Fruit fly (Drosophila melanogaster) whole organism, pupa: Measurements from ENCODE around the gene pum.
A peak's percentile ranks its signal among the peaks of the same experiment; 100 is the strongest.

ENCODE experiments used
- CG10348 ChIP-seq: fragments of 200-800 bp; sonication (Bioruptor generic); IDR thresholded peaks from 2 replicates; pipeline ENCODE4 v1.3.6; 2022; ENCODE audit warnings: missing biosample characterization, missing genetic modification characterization
- CG34367 ChIP-seq: fragments of 200-800 bp; sonication (Bioruptor generic); optimal IDR thresholded peaks from 2 replicates; lab custom pipeline; 2018; ENCODE audit warnings: missing biosample characterization, mild to moderate bottlenecking, missing genetic modification characterization
- CG4496 ChIP-seq: fragments of 200-800 bp; sonication (Bioruptor generic); IDR thresholded peaks from 3 replicates; pipeline ENCODE4 v1.3.6; 2022; ENCODE audit warnings: missing biosample characterization, missing genetic modification characterization
- CG8301 ChIP-seq: fragments of 200-800 bp; sonication (Bioruptor generic); optimal IDR thresholded peaks from 2 replicates; lab custom pipeline; 2018; ENCODE audit warnings: missing biosample characterization, mild to moderate bottlenecking, missing genetic modification characterization
- CG9948 ChIP-seq: fragments of 200-800 bp; sonication (Bioruptor generic); optimal IDR thresholded peaks from 2 replicates; lab custom pipeline; 2018; ENCODE audit warnings: missing biosample characterization, mild to moderate bottlenecking, missing genetic modification characterization, moderate library complexity
- EcR ChIP-seq: fragments of 200-800 bp; sonication (Bioruptor generic); optimal IDR thresholded peaks from 3 replicates; lab custom pipeline; 2019; ENCODE audit warnings: missing biosample characterization, missing genetic modification characterization, mild to moderate bottlenecking, moderate library complexity, missing genetic modification reagents
- Ets98B ChIP-seq: fragments of 200-800 bp; sonication (Bioruptor generic); IDR thresholded peaks from 2 replicates; pipeline ENCODE4 v1.3.6; 2022; ENCODE audit warnings: missing biosample characterization, missing genetic modification characterization
- Pif1A ChIP-seq: fragments of 200-800 bp; sonication (Bioruptor generic); optimal IDR thresholded peaks from 3 replicates; lab custom pipeline; 2016; ENCODE audit warnings: missing biosample characterization, missing genetic modification characterization

dm6 chr3R:9236883-9237267 is 607 bp downstream of the pum start:
- TF ChIP-seq CG34367 (tag; lab: Kevin White, UChicago) (no peak), Ets98B (GFP tag; lab: Robert Waterston, UW) (peak; percentile 43; the same call in 1 of the 2 replicates), CG4496 (GFP tag; lab: Robert Waterston, UW) (peak; percentile 72), Pif1A (GFP tag; lab: Kevin White, UChicago) (peak; percentile 39), EcR (GFP tag; lab: Kevin White, UChicago) (peak; percentile 49), CG10348 (GFP tag; lab: Robert Waterston, UW) (no peak), CG9948 (tag; lab: Kevin White, UChicago) (no peak), CG8301 (tag; lab: Kevin White, UChicago) (no peak)
